Worm (Caenorhabditis elegans) whole organism, L2 larva: Measurements from ENCODE around the gene his-2.

Experiments
- C34F6.9 ChIP-seq: fragments of 150-350 bp; optimal IDR thresholded peaks from 2 replicates; lab custom pipeline; 2014; ENCODE audit warnings: missing biosample characterization, missing genetic modification characterization
- F13H6.1 ChIP-seq: sonication (generic microtip); optimal IDR thresholded peaks from 2 replicates; lab custom pipeline; 2016; ENCODE audit warnings: missing genetic modification characterization, missing compliant biosample characterization
- R02D3.7 ChIP-seq: fragments of 150-350 bp; optimal IDR thresholded peaks from 2 replicates; lab custom pipeline; 2014; ENCODE audit warnings: missing biosample characterization, missing genetic modification characterization
- Y55F3AM.14 ChIP-seq: fragments of 200-800 bp; sonication (Bioruptor generic); optimal IDR thresholded peaks from 2 replicates; lab custom pipeline; 2018; ENCODE audit warnings: mild to moderate bottlenecking, missing genetic modification characterization, missing compliant biosample characterization
- ZK546.5 ChIP-seq: sonication (generic microtip); optimal IDR thresholded peaks from 2 replicates; lab custom pipeline; 2017; ENCODE audit warnings: missing biosample characterization, missing genetic modification characterization
- alr-1 ChIP-seq: fragments of 150-350 bp; optimal IDR thresholded peaks from 2 replicates; lab custom pipeline; 2014; ENCODE audit warnings: missing biosample characterization, missing genetic modification characterization
- aly-2 ChIP-seq: fragments of 150-350 bp; optimal IDR thresholded peaks from 2 replicates; lab custom pipeline; 2014; ENCODE audit warnings: missing biosample characterization, missing genetic modification characterization
- ama-1 ChIP-seq: fragments of 150-350 bp; optimal IDR thresholded peaks from 2 replicates; lab custom pipeline; 2018; ENCODE audit warnings: inconsistent platforms
- blmp-1 ChIP-seq: sonication (generic microtip); optimal IDR thresholded peaks from 2 replicates; lab custom pipeline; 2017; ENCODE audit warnings: missing genetic modification characterization, mild to moderate bottlenecking, missing compliant biosample characterization, antibody characterized with exemption, moderate library complexity; ENCODE audit not compliant: insufficient read depth
- ceh-16 ChIP-seq: fragments of 150-350 bp; optimal IDR thresholded peaks from 2 replicates; lab custom pipeline; 2014; ENCODE audit warnings: missing biosample characterization, missing genetic modification characterization
- ceh-82 ChIP-seq: fragments of 150-350 bp; optimal IDR thresholded peaks from 2 replicates; lab custom pipeline; 2014; ENCODE audit warnings: missing biosample characterization, missing genetic modification characterization
- crh-2 ChIP-seq: sonication (generic microtip); optimal IDR thresholded peaks from 2 replicates; lab custom pipeline; 2017; ENCODE audit warnings: missing biosample characterization, missing genetic modification characterization
- dmd-4 ChIP-seq: sonication (generic microtip); optimal IDR thresholded peaks from 2 replicates; lab custom pipeline; 2017; ENCODE audit warnings: missing biosample characterization, missing genetic modification characterization
- egl-27 ChIP-seq: sonication (generic microtip); optimal IDR thresholded peaks from 3 replicates; lab custom pipeline; 2017; ENCODE audit warnings: missing biosample characterization, missing genetic modification reagents, missing genetic modification characterization
- elt-1 ChIP-seq: fragments of 150-350 bp; optimal IDR thresholded peaks from 2 replicates; lab custom pipeline; 2014; ENCODE audit warnings: missing biosample characterization, missing genetic modification characterization
- elt-3 ChIP-seq: sonication (generic microtip); optimal IDR thresholded peaks from 2 replicates; lab custom pipeline; 2017; ENCODE audit warnings: missing biosample characterization, missing genetic modification characterization
- fos-1 ChIP-seq: fragments of 150-350 bp; optimal IDR thresholded peaks from 2 replicates; lab custom pipeline; 2014; ENCODE audit warnings: missing biosample characterization, missing genetic modification characterization
- gmeb-1 ChIP-seq: fragments of 150-350 bp; optimal IDR thresholded peaks from 2 replicates; lab custom pipeline; 2014; ENCODE audit warnings: missing biosample characterization, missing genetic modification characterization
- lin-11 ChIP-seq: fragments of 150-350 bp; sonication (generic microtip); optimal IDR thresholded peaks from 2 replicates; lab custom pipeline; 2014; ENCODE audit warnings: missing biosample characterization, missing genetic modification characterization, inconsistent platforms, mixed read lengths
- lin-13 ChIP-seq: fragments of 150-350 bp; optimal IDR thresholded peaks from 2 replicates; lab custom pipeline; 2014; ENCODE audit warnings: missing biosample characterization, missing genetic modification reagents, missing genetic modification characterization
- lin-39 ChIP-seq: fragments of 150-350 bp; optimal IDR thresholded peaks from 2 replicates; lab custom pipeline; 2014; ENCODE audit warnings: missing biosample characterization, missing genetic modification reagents, missing genetic modification characterization
- lsy-2 ChIP-seq, 2 experiments: fragments of 150-350 bp in 1 of 2; sonication (generic microtip) in 1 of 2; optimal IDR thresholded peaks; 2 replicates each; lab custom pipeline; 2014 to 2017; ENCODE audit warnings: missing biosample characterization in 2 of 2, missing genetic modification characterization in 2 of 2
- mab-5 ChIP-seq: fragments of 150-350 bp; optimal IDR thresholded peaks from 2 replicates; lab custom pipeline; 2014; ENCODE audit warnings: missing biosample characterization, missing genetic modification characterization
- mbf-1 ChIP-seq: sonication (generic microtip); optimal IDR thresholded peaks from 2 replicates; lab custom pipeline; 2017; ENCODE audit warnings: missing biosample characterization, missing genetic modification characterization
- mdl-1 ChIP-seq, 2 experiments: fragments of 150-350 bp in 1 of 2; sonication (generic microtip) in 1 of 2; optimal IDR thresholded peaks; 2 replicates each; lab custom pipeline; 2017; ENCODE audit warnings: missing biosample characterization in 2 of 2, missing genetic modification characterization in 2 of 2
- nhr-10 ChIP-seq: sonication (generic microtip); optimal IDR thresholded peaks from 2 replicates; lab custom pipeline; 2017; ENCODE audit warnings: missing biosample characterization, missing genetic modification characterization
- nhr-11 ChIP-seq: fragments of 150-350 bp; optimal IDR thresholded peaks from 2 replicates; lab custom pipeline; 2014; ENCODE audit warnings: missing biosample characterization, missing genetic modification characterization
- nhr-12 ChIP-seq: fragments of 150-350 bp; optimal IDR thresholded peaks from 2 replicates; lab custom pipeline; 2014; ENCODE audit warnings: missing biosample characterization, missing genetic modification characterization
- nhr-129 ChIP-seq: fragments of 150-350 bp; optimal IDR thresholded peaks from 2 replicates; lab custom pipeline; 2014; ENCODE audit warnings: missing biosample characterization, missing genetic modification characterization
- nhr-21 ChIP-seq: fragments of 150-350 bp; optimal IDR thresholded peaks from 2 replicates; lab custom pipeline; 2014; ENCODE audit warnings: missing biosample characterization, missing genetic modification characterization
- nhr-23 ChIP-seq: fragments of 150-350 bp; optimal IDR thresholded peaks from 2 replicates; lab custom pipeline; 2014; ENCODE audit warnings: missing biosample characterization, missing genetic modification reagents, missing genetic modification characterization
- nhr-237 ChIP-seq: fragments of 150-350 bp; optimal IDR thresholded peaks from 2 replicates; lab custom pipeline; 2014; ENCODE audit warnings: missing biosample characterization, missing genetic modification characterization
- nhr-25 ChIP-seq: fragments of 150-350 bp; sonication (generic microtip); optimal IDR thresholded peaks from 3 replicates; lab custom pipeline; 2014; ENCODE audit warnings: missing biosample characterization, missing genetic modification characterization
- nhr-6 ChIP-seq: fragments of 150-350 bp; optimal IDR thresholded peaks from 2 replicates; lab custom pipeline; 2014; ENCODE audit warnings: missing biosample characterization, missing genetic modification characterization
- nhr-77 ChIP-seq: fragments of 150-350 bp; optimal IDR thresholded peaks from 2 replicates; lab custom pipeline; 2014; ENCODE audit warnings: missing biosample characterization, missing genetic modification characterization
- peb-1 ChIP-seq: fragments of 150-350 bp; optimal IDR thresholded peaks from 2 replicates; lab custom pipeline; 2014; ENCODE audit warnings: missing biosample characterization, missing genetic modification characterization
- sem-4 ChIP-seq: fragments of 150-350 bp; optimal IDR thresholded peaks from 2 replicates; lab custom pipeline; 2014; ENCODE audit warnings: missing biosample characterization, missing genetic modification reagents, missing genetic modification characterization
- skn-1 ChIP-seq: sonication (generic microtip); optimal IDR thresholded peaks from 2 replicates; lab custom pipeline; 2017; ENCODE audit warnings: missing biosample characterization, missing genetic modification characterization
- sma-3 ChIP-seq: sonication (generic microtip); optimal IDR thresholded peaks from 2 replicates; lab custom pipeline; 2016; ENCODE audit warnings: missing genetic modification reagents, missing genetic modification characterization, missing compliant biosample characterization
- sma-9 ChIP-seq, 2 experiments: fragments of 150-350 bp in 1 of 2; sonication (generic microtip) in 1 of 2; optimal IDR thresholded peaks; 2 replicates each; lab custom pipeline; 2014 to 2016; ENCODE audit warnings: missing genetic modification characterization in 2 of 2, mild to moderate bottlenecking in 1 of 2, missing biosample characterization in 1 of 2, missing compliant biosample characterization in 1 of 2, missing genetic modification reagents in 1 of 2, moderate library complexity in 1 of 2
- snpc-4 ChIP-seq: fragments of 150-350 bp; optimal IDR thresholded peaks from 2 replicates; lab custom pipeline; 2014; ENCODE audit warnings: missing biosample characterization, missing genetic modification characterization
- unc-39 ChIP-seq: fragments of 150-350 bp; optimal IDR thresholded peaks from 2 replicates; lab custom pipeline; 2014; ENCODE audit warnings: missing biosample characterization, missing genetic modification characterization
- unc-55 ChIP-seq: fragments of 150-350 bp; sonication (generic microtip); optimal IDR thresholded peaks from 3 replicates; lab custom pipeline; 2014; ENCODE audit warnings: missing biosample characterization, missing genetic modification reagents, missing genetic modification characterization
- unc-62 ChIP-seq: fragments of 150-350 bp; optimal IDR thresholded peaks from 2 replicates; lab custom pipeline; 2014; ENCODE audit warnings: missing biosample characterization, missing genetic modification reagents, missing genetic modification characterization
- zag-1 ChIP-seq: fragments of 150-350 bp; optimal IDR thresholded peaks from 2 replicates; lab custom pipeline; 2014; ENCODE audit warnings: missing biosample characterization, missing genetic modification characterization
- ztf-1 ChIP-seq: fragments of 200-800 bp; sonication (Bioruptor generic); conservative IDR thresholded peaks from 2 replicates; pipeline ENCODE4 v1.3.6; 2022; ENCODE audit warnings: missing genetic modification characterization, missing compliant biosample characterization
- ztf-11 ChIP-seq: sonication (generic microtip); optimal IDR thresholded peaks from 2 replicates; lab custom pipeline; 2017; ENCODE audit warnings: missing biosample characterization, missing genetic modification characterization
- ztf-4 ChIP-seq: fragments of 150-350 bp; optimal IDR thresholded peaks from 2 replicates; lab custom pipeline; 2014; ENCODE audit warnings: missing biosample characterization, missing genetic modification characterization

Gene his-2

DNA sequence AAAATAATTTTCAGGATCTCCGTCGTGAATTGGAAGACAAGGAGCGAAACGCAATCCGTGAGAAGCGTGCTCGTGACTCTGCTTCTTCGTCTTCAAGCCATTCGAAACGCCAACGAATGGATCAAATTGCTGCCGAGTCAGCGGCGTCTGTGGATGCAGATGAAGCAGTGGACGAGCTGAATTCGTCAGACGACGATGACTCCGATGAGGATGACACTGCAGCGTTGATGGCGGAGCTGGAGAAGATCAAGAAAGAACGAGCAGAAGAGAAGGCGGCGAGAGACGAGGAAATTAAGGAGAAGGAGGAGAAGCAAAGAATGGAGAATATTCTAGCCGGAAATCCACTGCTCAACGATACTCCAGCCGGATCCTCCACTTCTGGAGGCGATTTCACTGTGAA is 18.5 kb downstream of the his-2 start:
- TF ChIP-seq R02D3.7 (tag; lab: Kevin White, UChicago) (no peak), fos-1 (tag; lab: Kevin White, UChicago) (no peak), nhr-77 (no peak), alr-1 (tag; lab: Kevin White, UChicago) (no peak)

DNA sequence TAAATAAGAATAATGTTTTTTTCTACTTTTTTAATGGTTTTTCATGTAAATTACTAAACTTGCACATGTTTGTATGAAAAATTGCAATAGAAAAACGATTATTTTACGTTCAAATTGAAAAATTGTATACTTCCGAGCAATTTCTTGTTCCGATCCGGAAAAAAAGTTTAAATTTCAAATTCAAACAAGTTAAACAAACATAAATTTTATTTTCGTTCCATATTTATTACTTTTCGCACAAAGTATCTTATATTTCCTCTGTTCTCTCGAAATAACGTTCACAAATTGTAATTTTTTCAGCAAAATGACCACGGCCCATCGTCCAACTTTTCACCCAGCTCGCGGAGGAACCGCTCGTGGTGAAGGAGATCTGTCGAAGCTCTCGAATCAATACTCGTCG is 19.0 kb downstream of the his-2 start, which contains the start of gene cwc-15:
Gene cwc-15 (plus strand): TSS at position 301 of the 400 bp plus-strand sequence.
- no peak for TF ChIP-seq lin-39
- TF ChIP-seq F13H6.1: no peak
- no peak for TF ChIP-seq blmp-1 (tag; lab: Kevin White, UChicago)

DNA sequence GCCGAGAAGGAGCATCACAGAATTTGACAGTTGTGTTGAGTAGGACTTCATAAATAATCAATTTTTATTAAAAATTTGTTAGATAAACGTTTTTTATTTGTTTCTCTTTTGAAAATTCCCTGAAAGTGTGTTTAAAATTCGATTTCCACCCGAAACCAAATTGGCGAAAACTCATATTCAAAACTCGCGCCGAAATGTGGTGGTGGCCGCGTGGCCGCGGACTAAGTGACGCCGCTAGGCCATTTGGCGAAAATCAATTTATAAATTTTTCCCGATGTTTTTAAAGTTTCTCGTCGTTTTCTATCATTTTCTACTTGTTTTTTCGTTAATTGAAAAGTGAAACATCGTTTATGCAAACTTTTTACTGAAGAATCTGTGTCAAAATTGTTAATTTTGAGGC is 19.5 kb downstream of the his-2 start:
- TF ChIP-seq nhr-129 (tag; lab: Kevin White, UChicago) (peak; percentile 12), ZK546.5 (no peak), nhr-23 (no peak), unc-62 (no peak), mab-5 (tag; lab: Kevin White, UChicago) (no peak), nhr-77 (no peak), Y55F3AM.14 (GFP tag; lab: Kevin White, UChicago) (no peak), sma-9 (GFP tag; optimal IDR thresholded peaks at IDR 0.05; lab: Kevin White, UChicago) (peak; percentile 32), sma-9 (tag; optimal IDR thresholded peaks at IDR 0.05; lab: Kevin White, UChicago) (no peak), dmd-4 (no peak), elt-3 (no peak), blmp-1 (tag; lab: Kevin White, UChicago) (no peak), ceh-16 (tag; lab: Kevin White, UChicago) (no peak), nhr-25 (tag; lab: Kevin White, UChicago) (no peak), ztf-1 (GFP tag; lab: Robert Waterston, UW) (no peak), lsy-2 (tag; optimal IDR thresholded peaks at IDR 0.05; lab: Kevin White, UChicago) (no peak), egl-27 (no peak), ama-1 (no peak), F13H6.1 (no peak), crh-2 (tag; lab: Kevin White, UChicago) (peak; percentile 42), R02D3.7 (tag; lab: Kevin White, UChicago) (no peak), elt-1 (tag; lab: Kevin White, UChicago) (no peak), nhr-237 (tag; lab: Kevin White, UChicago) (no peak), nhr-12 (tag; lab: Kevin White, UChicago) (no peak), C34F6.9 (tag; lab: Kevin White, UChicago) (peak; percentile 2), zag-1 (tag; lab: Kevin White, UChicago) (no peak), lin-13 (GFP tag; lab: Kevin White, UChicago) (peak; percentile 4), nhr-6 (no peak), nhr-21 (tag; lab: Kevin White, UChicago) (no peak), nhr-10 (tag; lab: Kevin White, UChicago) (no peak), aly-2 (tag; lab: Kevin White, UChicago) (no peak), ztf-4 (tag; lab: Kevin White, UChicago) (no peak), snpc-4 (peak; percentile 31), alr-1 (tag; lab: Kevin White, UChicago) (no peak), unc-55 (GFP tag; lab: Kevin White, UChicago) (peak; percentile 41), ceh-82 (tag; lab: Kevin White, UChicago) (no peak), lin-11 (tag; lab: Kevin White, UChicago) (no peak), mbf-1 (tag; lab: Kevin White, UChicago) (no peak), gmeb-1 (peak; percentile 87), sma-3 (GFP tag; lab: Kevin White, UChicago) (peak; percentile 52), mdl-1 (tag; optimal IDR thresholded peaks at IDR 0.05; lab: Kevin White, UChicago) (no peak), sem-4 (tag; lab: Kevin White, UChicago) (no peak), skn-1 (no peak), fos-1 (tag; lab: Kevin White, UChicago) (no peak), nhr-11 (tag; lab: Kevin White, UChicago) (no peak), unc-39 (tag; lab: Kevin White, UChicago) (no peak), lin-39 (no peak), ztf-11 (tag; lab: Kevin White, UChicago) (no peak), peb-1 (tag; lab: Kevin White, UChicago) (no peak)
